Fruit fly (Drosophila melanogaster) whole organism, embryonic: ENCODE data around the gene Nf1.

Experiments
- Awh ChIP-seq: fragments of 200-800 bp; sonication (Bioruptor generic); IDR thresholded peaks from 2 replicates; pipeline ENCODE4, ENCODE4 v1.3.6; 2022; ENCODE audit warnings: missing biosample characterization, missing genetic modification characterization
- B-H1 ChIP-seq: fragments of 200-800 bp; sonication (Bioruptor generic); IDR thresholded peaks from 3 replicates; pipeline ENCODE4 v1.3.6; 2022; ENCODE audit warnings: missing biosample characterization, missing genetic modification characterization
- Bdp1 ChIP-seq: fragments of 200-800 bp; sonication (Bioruptor generic); optimal IDR thresholded peaks from 3 replicates; lab custom pipeline; 2016; ENCODE audit warnings: missing biosample characterization, missing genetic modification characterization
- BtbVII ChIP-seq: fragments of 200-800 bp; sonication (Bioruptor generic); optimal IDR thresholded peaks from 3 replicates; lab custom pipeline; 2017; ENCODE audit warnings: missing biosample characterization, mild to moderate bottlenecking, missing genetic modification characterization
- CG10274 ChIP-seq: fragments of 200-800 bp; sonication (Bioruptor generic); optimal IDR thresholded peaks from 3 replicates; lab custom pipeline; 2017; ENCODE audit warnings: missing biosample characterization, mild to moderate bottlenecking, missing genetic modification characterization
- CG12769 ChIP-seq: fragments of 200-800 bp; sonication (Bioruptor generic); optimal IDR thresholded peaks from 2 replicates; lab custom pipeline; 2019; ENCODE audit warnings: missing biosample characterization, mild to moderate bottlenecking, missing genetic modification characterization, moderate library complexity
- CG14710 ChIP-seq: fragments of 200-800 bp; sonication (Bioruptor generic); optimal IDR thresholded peaks from 3 replicates; lab custom pipeline; 2019; ENCODE audit warnings: missing biosample characterization, mild to moderate bottlenecking, missing genetic modification characterization, moderate library complexity
- CG15073 ChIP-seq: fragments of 200-800 bp; sonication (Bioruptor generic); optimal IDR thresholded peaks from 2 replicates; lab custom pipeline; 2016; ENCODE audit warnings: missing biosample characterization, missing genetic modification characterization
- CG15269 ChIP-seq: fragments of 200-800 bp; sonication (Bioruptor generic); optimal IDR thresholded peaks from 2 replicates; lab custom pipeline; 2018; ENCODE audit warnings: missing biosample characterization, mild to moderate bottlenecking, missing genetic modification characterization, moderate library complexity
- CG16779 ChIP-seq: fragments of 200-800 bp; sonication (Bioruptor generic); IDR thresholded peaks from 2 replicates; pipeline ENCODE4 v1.3.6; 2022; ENCODE audit warnings: missing biosample characterization, missing genetic modification characterization
- CG16813 ChIP-seq: fragments of 200-800 bp; sonication (Bioruptor generic); IDR thresholded peaks from 3 replicates; pipeline ENCODE4 v1.3.6; 2022; ENCODE audit warnings: missing biosample characterization, missing genetic modification characterization; ENCODE audit not compliant: partially characterized antibody
- CG18011 ChIP-seq: fragments of 200-800 bp; sonication (Bioruptor generic); optimal IDR thresholded peaks from 2 replicates; lab custom pipeline; 2017; ENCODE audit warnings: missing biosample characterization, missing genetic modification characterization, mild to moderate bottlenecking, moderate library complexity, missing genotype
- CG1832 ChIP-seq: fragments of 200-800 bp; sonication (Bioruptor generic); optimal IDR thresholded peaks from 2 replicates; lab custom pipeline; 2017; ENCODE audit warnings: missing biosample characterization, mild to moderate bottlenecking, missing genetic modification characterization, inconsistent platforms
- CG2889 ChIP-seq: fragments of 200-800 bp; sonication (Bioruptor generic); IDR thresholded peaks from 3 replicates; pipeline ENCODE4 v1.3.6; 2022; ENCODE audit warnings: missing biosample characterization, missing genetic modification characterization
- CG30403 ChIP-seq: fragments of 200-800 bp; sonication (Bioruptor generic); optimal IDR thresholded peaks from 3 replicates; lab custom pipeline; 2016; ENCODE audit warnings: missing biosample characterization, missing genetic modification characterization
- CG31224 ChIP-seq: fragments of 200-800 bp; sonication (Bioruptor generic); IDR thresholded peaks from 2 replicates; pipeline ENCODE4 v1.3.6; 2022; ENCODE audit warnings: missing biosample characterization, missing genetic modification characterization
- CG31365 ChIP-seq: fragments of 200-800 bp; sonication (Bioruptor generic); optimal IDR thresholded peaks from 2 replicates; lab custom pipeline; 2018; ENCODE audit warnings: missing biosample characterization, mild to moderate bottlenecking, missing genetic modification characterization
- CG3163 ChIP-seq: fragments of 200-800 bp; sonication (Bioruptor generic); optimal IDR thresholded peaks from 3 replicates; lab custom pipeline; 2016; ENCODE audit warnings: missing biosample characterization, missing genetic modification characterization
- CG33557 ChIP-seq: fragments of 200-800 bp; sonication (Bioruptor generic); optimal IDR thresholded peaks from 2 replicates; lab custom pipeline; 2019; ENCODE audit warnings: missing biosample characterization, mild to moderate bottlenecking, missing genetic modification characterization, moderate library complexity
- CG3838 ChIP-seq: fragments of 200-800 bp; sonication (Bioruptor generic); optimal IDR thresholded peaks from 3 replicates; lab custom pipeline; 2016; ENCODE audit warnings: missing biosample characterization, missing genetic modification characterization
- CG5245 ChIP-seq: fragments of 200-800 bp; sonication (Bioruptor generic); optimal IDR thresholded peaks from 3 replicates; lab custom pipeline; 2016; ENCODE audit warnings: missing biosample characterization, missing genetic modification characterization
- CG6272 ChIP-seq: fragments of 200-800 bp; sonication (Bioruptor generic); IDR thresholded peaks from 2 replicates; pipeline ENCODE4 v1.3.6; 2022; ENCODE audit warnings: missing biosample characterization, missing genetic modification characterization
- CG8281 ChIP-seq: fragments of 200-800 bp; sonication (Bioruptor generic); optimal IDR thresholded peaks from 2 replicates; lab custom pipeline; 2018; ENCODE audit warnings: missing biosample characterization, mild to moderate bottlenecking, missing genetic modification characterization, moderate library complexity
- CG8478 ChIP-seq: fragments of >200 bp; optimal IDR thresholded peaks from 2 replicates; lab custom pipeline; 2018
- Dek ChIP-seq: fragments of 200-800 bp; sonication (Bioruptor generic); optimal IDR thresholded peaks from 3 replicates; lab custom pipeline; 2019; ENCODE audit warnings: missing biosample characterization, mild to moderate bottlenecking, missing genetic modification characterization, moderate library complexity
- ERR ChIP-seq: fragments of 200-800 bp; sonication (Bioruptor generic); optimal IDR thresholded peaks from 2 replicates; lab custom pipeline; 2016; ENCODE audit warnings: missing biosample characterization, missing genetic modification characterization
- HLH4C ChIP-seq: fragments of 200-800 bp; sonication (Bioruptor generic); IDR thresholded peaks from 3 replicates; pipeline ENCODE4 v1.3.6; 2022; ENCODE audit warnings: missing biosample characterization, missing genetic modification characterization; ENCODE audit not compliant: partially characterized antibody
- HLHmδ ChIP-seq: fragments of 200-800 bp; sonication (Bioruptor generic); optimal IDR thresholded peaks from 2 replicates; lab custom pipeline; 2018; ENCODE audit warnings: missing biosample characterization, mild to moderate bottlenecking, missing genetic modification characterization, moderate library complexity
- HmgZ ChIP-seq: fragments of 200-800 bp; sonication (Bioruptor generic); optimal IDR thresholded peaks from 2 replicates; lab custom pipeline; 2018; ENCODE audit warnings: missing biosample characterization, mild to moderate bottlenecking, missing genetic modification characterization
- Jarid2 ChIP-seq: fragments of 200-800 bp; sonication (Bioruptor generic); optimal IDR thresholded peaks from 3 replicates; lab custom pipeline; 2017; ENCODE audit warnings: mild to moderate bottlenecking, missing biosample characterization, missing genetic modification reagents, missing genetic modification characterization
- MBD-R2 ChIP-seq: fragments of 200-800 bp; sonication (Bioruptor generic); IDR thresholded peaks from 2 replicates; pipeline ENCODE4 v1.3.6; 2022; ENCODE audit warnings: missing biosample characterization, missing genetic modification characterization
- MTF-1 ChIP-seq: fragments of 200-800 bp; sonication (Bioruptor generic); optimal IDR thresholded peaks from 2 replicates; lab custom pipeline; 2018; ENCODE audit warnings: missing biosample characterization, mild to moderate bottlenecking, missing genetic modification characterization, borderline replicate concordance
- Meics ChIP-seq: fragments of 200-800 bp; sonication (Bioruptor generic); optimal IDR thresholded peaks from 2 replicates; lab custom pipeline; 2017; ENCODE audit warnings: missing biosample characterization, mild to moderate bottlenecking, missing genetic modification characterization
- Sry-δ ChIP-seq: fragments of 200-800 bp; sonication (Bioruptor generic); optimal IDR thresholded peaks from 2 replicates; lab custom pipeline; 2016; ENCODE audit warnings: missing biosample characterization, missing genetic modification characterization
- ac ChIP-seq: fragments of 200-800 bp; sonication (Bioruptor generic); optimal IDR thresholded peaks from 3 replicates; lab custom pipeline; 2017; ENCODE audit warnings: missing biosample characterization, mild to moderate bottlenecking, missing genetic modification characterization
- al ChIP-seq: fragments of 200-800 bp; sonication (Bioruptor generic); IDR thresholded peaks from 2 replicates; pipeline ENCODE4 v1.3.6; 2022; ENCODE audit warnings: missing biosample characterization, missing genetic modification characterization
- bab2 ChIP-seq: fragments of 200-800 bp; sonication (Bioruptor generic); optimal IDR thresholded peaks from 2 replicates; lab custom pipeline; 2016; ENCODE audit warnings: missing biosample characterization, missing genetic modification characterization
- btn ChIP-seq: fragments of 200-800 bp; sonication (Bioruptor generic); optimal IDR thresholded peaks from 2 replicates; lab custom pipeline; 2016; ENCODE audit warnings: missing biosample characterization, missing genetic modification characterization
- cg ChIP-seq: fragments of 200-800 bp; sonication (Bioruptor generic); optimal IDR thresholded peaks from 3 replicates; lab custom pipeline; 2019; ENCODE audit warnings: missing biosample characterization, mild to moderate bottlenecking, missing genetic modification characterization, moderate library complexity
- ci ChIP-seq: fragments of 200-800 bp; sonication (Bioruptor generic); IDR thresholded peaks from 3 replicates; pipeline ENCODE4 v1.3.6; 2022; ENCODE audit warnings: missing biosample characterization, missing genetic modification characterization
- dati ChIP-seq: fragments of 200-800 bp; sonication (Bioruptor generic); IDR thresholded peaks from 2 replicates; pipeline ENCODE4 v1.3.6; 2022; ENCODE audit warnings: missing biosample characterization, missing genetic modification characterization
- dm ChIP-seq: fragments of 200-800 bp; sonication (Bioruptor generic); optimal IDR thresholded peaks from 3 replicates; lab custom pipeline; 2016; ENCODE audit warnings: missing biosample characterization, missing genetic modification characterization
- fd3F ChIP-seq: fragments of 200-800 bp; sonication (Bioruptor generic); optimal IDR thresholded peaks from 2 replicates; lab custom pipeline; 2018; ENCODE audit warnings: missing biosample characterization, mild to moderate bottlenecking, missing genetic modification characterization, moderate library complexity
- gem ChIP-seq: fragments of 200-800 bp; sonication (Bioruptor generic); optimal IDR thresholded peaks from 2 replicates; lab custom pipeline; 2019; ENCODE audit warnings: missing biosample characterization, mild to moderate bottlenecking, missing genetic modification characterization, moderate library complexity
- maf-S ChIP-seq: fragments of 200-800 bp; sonication (Bioruptor generic); optimal IDR thresholded peaks from 2 replicates; lab custom pipeline; 2016; ENCODE audit warnings: missing biosample characterization, missing genetic modification characterization
- mam ChIP-seq: fragments of 200-800 bp; sonication (Bioruptor generic); optimal IDR thresholded peaks from 3 replicates; lab custom pipeline; 2016; ENCODE audit warnings: missing biosample characterization, missing genetic modification characterization
- mirr ChIP-seq: fragments of 200-800 bp; sonication (Bioruptor generic); optimal IDR thresholded peaks from 3 replicates; lab custom pipeline; 2018; ENCODE audit warnings: missing biosample characterization, mild to moderate bottlenecking, missing genetic modification characterization
- tll ChIP-seq, 2 experiments: fragments of 200-800 bp in 1 of 2; fragments of >200 bp in 1 of 2; sonication (Bioruptor generic) in 1 of 2; optimal IDR thresholded peaks; 2 replicates each; lab custom pipeline; 2017 to 2019; ENCODE audit warnings: missing biosample characterization in 2 of 2, missing genetic modification characterization in 2 of 2, mild to moderate bottlenecking in 1 of 2, moderate library complexity in 1 of 2
- wor ChIP-seq: fragments of 200-800 bp; sonication (Bioruptor generic); IDR thresholded peaks from 2 replicates; pipeline ENCODE4 v1.3.6; 2022; ENCODE audit warnings: missing biosample characterization, missing genetic modification characterization
- zen ChIP-seq: fragments of 200-800 bp; sonication (Bioruptor generic); optimal IDR thresholded peaks from 3 replicates; lab custom pipeline; 2018; ENCODE audit warnings: missing biosample characterization, mild to moderate bottlenecking, missing genetic modification characterization, moderate library complexity

The Nf1 gene

dm6 chr3R:26034643-26035368 lies 52.0 kb downstream of the Nf1 start (continued):
- TF ChIP-seq Sry-δ (GFP tag; lab: Kevin White, UChicago) (no peak), CG15073 (GFP tag; lab: Kevin White, UChicago) (no peak), CG12769 (tag; lab: Kevin White, UChicago) (no peak), fd3F (GFP tag; lab: Kevin White, UChicago) (no peak), mirr (GFP tag; lab: Kevin White, UChicago) (no peak), CG8281 (tag; lab: Kevin White, UChicago) (peak; percentile 7), cg (GFP tag; lab: Kevin White, UChicago) (peak; percentile 51), CG16779 (GFP tag; lab: Robert Waterston, UW) (no peak), CG14710 (tag; lab: Kevin White, UChicago) (no peak), dati (GFP tag; lab: Robert Waterston, UW) (no peak), HmgZ (tag; lab: Kevin White, UChicago) (no peak), MTF-1 (no peak), CG31224 (GFP tag; lab: Robert Waterston, UW) (no peak), CG2889 (GFP tag; lab: Robert Waterston, UW) (no peak), HLH4C (no peak), CG10274 (GFP tag; lab: Kevin White, UChicago) (no peak), dm (no peak), CG18011 (GFP tag; lab: Kevin White, UChicago) (no peak), MBD-R2 (GFP tag; lab: Robert Waterston, UW) (no peak), BtbVII (GFP tag; lab: Kevin White, UChicago) (no peak), CG31365 (no peak), CG5245 (GFP tag; lab: Kevin White, UChicago) (no peak), bab2 (GFP tag; lab: Kevin White, UChicago) (no peak), Meics (GFP tag; lab: Kevin White, UChicago) (no peak), zen (tag; lab: Kevin White, UChicago) (no peak), ci (GFP tag; lab: Robert Waterston, UW) (no peak), ac (peak; percentile 82), CG30403 (GFP tag; lab: Kevin White, UChicago) (no peak), CG15269 (tag; lab: Kevin White, UChicago) (no peak), maf-S (GFP tag; lab: Kevin White, UChicago) (no peak), Bdp1 (GFP tag; lab: Kevin White, UChicago) (no peak), CG3163 (no peak), CG6272 (GFP tag; lab: Robert Waterston, UW) (no peak), CG8478 (lab: Kevin White, UChicago) (no peak), btn (GFP tag; lab: Kevin White, UChicago) (no peak), tll (GFP tag; optimal IDR thresholded peaks at IDR 0.05; lab: Kevin White, UChicago) (peak in 1 of 2 experiments; percentile 38), al (no peak), CG3838 (no peak), Dek (no peak), HLHmδ (GFP tag; lab: Kevin White, UChicago) (peak; percentile 62), Jarid2 (GFP tag; lab: Kevin White, UChicago) (no peak), Awh (GFP tag; lab: Robert Waterston, UW) (no peak), B-H1 (no peak), ERR (no peak), CG1832 (GFP tag; lab: Kevin White, UChicago) (peak; percentile 36), mam (GFP tag; lab: Kevin White, UChicago) (no peak), gem (tag; lab: Kevin White, UChicago) (no peak), CG33557 (GFP tag; lab: Kevin White, UChicago) (peak; percentile 44), wor (no peak), CG16813 (GFP tag; lab: Robert Waterston, UW) (no peak)
